Fruit fly (Drosophila melanogaster): Measurements from ENCODE around the gene CG31248.

The CG31248 gene

dm6 chr3R:7123699-7124098 is 5.4 kb upstream of the CG31248 start (continued):
- TF ChIP-seq ash1 (GFP tag; optimal IDR thresholded peaks at IDR 0.05) (no peak), ssp (GFP tag; IDR thresholded peaks at IDR 0.05) (no peak), Trl (optimal IDR thresholded peaks at IDR 0.05) (peak in 1 of 2 experiments; percentile 9), Trl (GFP tag; optimal IDR thresholded peaks at IDR 0.05) (no peak), fd3F (GFP tag; optimal IDR thresholded peaks at IDR 0.05) (no peak), croc (GFP tag; conservative IDR thresholded peaks at IDR 0.05) (no peak), E2f2 (GFP tag; IDR thresholded peaks at IDR 0.05) (no peak; the same call in 1 of the 2 replicates), ERR (GFP tag; optimal IDR thresholded peaks at IDR 0.05) (no peak), br (optimal IDR thresholded peaks at IDR 0.05) (no peak), Optix (GFP tag; IDR thresholded peaks at IDR 0.05) (no peak), vnd (GFP tag; IDR thresholded peaks at IDR 0.05; ENCODE audit: partially characterized antibody) (no peak), CG9609 (GFP tag; optimal IDR thresholded peaks at IDR 0.05) (no peak), CG11560 (tag; IDR thresholded peaks at IDR 0.05) (no peak), CG12769 (tag; optimal IDR thresholded peaks at IDR 0.05) (no peak), bbx (GFP tag; IDR thresholded peaks at IDR 0.05; ENCODE audit: partially characterized antibody) (peak; percentile 8; the same call in 1 of the 2 replicates), chm (GFP tag; IDR thresholded peaks at IDR 0.05) (peak; percentile 55), CG1233 (GFP tag; optimal IDR thresholded peaks at IDR 0.05) (no peak), CG6654 (GFP tag; optimal IDR thresholded peaks at IDR 0.05) (no peak), vvl (GFP tag; IDR thresholded peaks at IDR 0.05) (no peak), pros (GFP tag; optimal IDR thresholded peaks at IDR 0.05) (peak; percentile 35), pum (GFP tag; optimal IDR thresholded peaks at IDR 0.05) (no peak), CG6683 (GFP tag; optimal IDR thresholded peaks at IDR 0.05) (no peak), cg (GFP tag; optimal IDR thresholded peaks at IDR 0.05) (peak; percentile 92), CG15514 (GFP tag; optimal IDR thresholded peaks at IDR 0.05) (no peak), Stat92E (GFP tag; optimal IDR thresholded peaks at IDR 0.05) (no peak), Scr (GFP tag; IDR thresholded peaks at IDR 0.05; ENCODE audit: partially characterized antibody) (no peak), h (optimal IDR thresholded peaks at IDR 0.05) (no peak), seq (GFP tag; IDR thresholded peaks at IDR 0.05) (peak; percentile 23; the same call in 1 of the 2 replicates), tll (GFP tag; optimal IDR thresholded peaks at IDR 0.05) (no peak), dm (GFP tag; optimal IDR thresholded peaks at IDR 0.05) (no peak), Doc2 (GFP tag; IDR thresholded peaks at IDR 0.05) (no peak), CG17328 (GFP tag; IDR thresholded peaks at IDR 0.05) (no peak), CG34422 (GFP tag; IDR thresholded peaks at IDR 0.05) (0 out of 3 replicates have a peak, but pooled peaks have one; percentile 67), Vsx1 (GFP tag; optimal IDR thresholded peaks at IDR 0.05) (no peak), Dfd (GFP tag; optimal IDR thresholded peaks at IDR 0.05) (no peak), CG4854 (GFP tag; optimal IDR thresholded peaks at IDR 0.05) (no peak), CG1792 (GFP tag; optimal IDR thresholded peaks at IDR 0.05) (no peak), gsb-n (tag; optimal IDR thresholded peaks at IDR 0.05) (no peak), CG15479 (GFP tag; optimal IDR thresholded peaks at IDR 0.05) (peak; percentile 88), Deaf1 (tag; optimal IDR thresholded peaks at IDR 0.05) (no peak), CG2199 (GFP tag; IDR thresholded peaks at IDR 0.05) (peak; percentile 66; the same call in 1 of the 3 replicates), Bgb (GFP tag; IDR thresholded peaks at IDR 0.05; ENCODE audit: partially characterized antibody) (peak; percentile 8; the same call in 1 of the 2 replicates), Meics (GFP tag; optimal IDR thresholded peaks at IDR 0.05) (no peak), CG17568 (GFP tag; optimal IDR thresholded peaks at IDR 0.05) (no peak), CG3847 (GFP tag; IDR thresholded peaks at IDR 0.05) (no peak), HHEX (GFP tag; optimal IDR thresholded peaks at IDR 0.05) (no peak), stwl (tag; optimal IDR thresholded peaks at IDR 0.05) (no peak), CG10321 (GFP tag; IDR thresholded peaks at IDR 0.05) (peak; percentile 95), peb (GFP tag; IDR thresholded peaks at IDR 0.05) (no peak), org-1 (GFP tag; optimal IDR thresholded peaks at IDR 0.05) (no peak), cato (GFP tag; optimal IDR thresholded peaks at IDR 0.05; ENCODE audit: borderline replicate concordance) (no peak), HmgD (GFP tag; optimal IDR thresholded peaks at IDR 0.05) (peak; percentile 72)

Measured in whole organism, embryonic.